Fruit fly (Drosophila melanogaster) whole organism, pupa: ENCODE data around the gene twe.

Source experiments
- CG10348 ChIP-seq: fragments of 200-800 bp; sonication (Bioruptor generic); IDR thresholded peaks from 2 replicates; pipeline ENCODE4 v1.3.6; 2022; ENCODE audit warnings: missing biosample characterization, missing genetic modification characterization
- CG12605 ChIP-seq: fragments of 200-800 bp; sonication (Bioruptor generic); IDR thresholded peaks from 2 replicates; pipeline ENCODE4 v1.3.6; 2022; ENCODE audit warnings: missing biosample characterization, missing genetic modification characterization
- CG13204 ChIP-seq: fragments of 200-800 bp; sonication (Bioruptor generic); optimal IDR thresholded peaks from 2 replicates; lab custom pipeline; 2018; ENCODE audit warnings: missing biosample characterization, mild to moderate bottlenecking, missing genetic modification characterization, moderate library complexity
- CG14655 ChIP-seq: fragments of 200-800 bp; sonication (Bioruptor generic); optimal IDR thresholded peaks from 3 replicates; lab custom pipeline; 2017; ENCODE audit warnings: mild to moderate bottlenecking, missing biosample characterization, missing genetic modification reagents, missing genetic modification characterization
- CG15710 ChIP-seq: fragments of 200-800 bp; sonication (Bioruptor generic); optimal IDR thresholded peaks from 2 replicates; lab custom pipeline; 2018; ENCODE audit warnings: missing biosample characterization, mild to moderate bottlenecking, missing genetic modification characterization, moderate library complexity
- CG17806 ChIP-seq: fragments of 200-800 bp; sonication (Bioruptor generic); optimal IDR thresholded peaks from 2 replicates; lab custom pipeline; 2018; ENCODE audit warnings: missing biosample characterization, mild to moderate bottlenecking, missing genetic modification characterization, moderate library complexity
- CG32121 ChIP-seq: fragments of 200-800 bp; sonication (Bioruptor generic); IDR thresholded peaks from 2 replicates; pipeline ENCODE4 v1.3.6; 2022; ENCODE audit warnings: missing biosample characterization, missing genetic modification characterization
- CG34367 ChIP-seq: fragments of 200-800 bp; sonication (Bioruptor generic); optimal IDR thresholded peaks from 2 replicates; lab custom pipeline; 2018; ENCODE audit warnings: missing biosample characterization, mild to moderate bottlenecking, missing genetic modification characterization
- CG4496 ChIP-seq: fragments of 200-800 bp; sonication (Bioruptor generic); IDR thresholded peaks from 3 replicates; pipeline ENCODE4 v1.3.6; 2022; ENCODE audit warnings: missing biosample characterization, missing genetic modification characterization
- CG8159 ChIP-seq: fragments of 200-800 bp; sonication (Bioruptor generic); optimal IDR thresholded peaks from 3 replicates; lab custom pipeline; 2018; ENCODE audit warnings: missing biosample characterization, mild to moderate bottlenecking, missing genetic modification characterization, moderate library complexity
- CG8301 ChIP-seq: fragments of 200-800 bp; sonication (Bioruptor generic); optimal IDR thresholded peaks from 2 replicates; lab custom pipeline; 2018; ENCODE audit warnings: missing biosample characterization, mild to moderate bottlenecking, missing genetic modification characterization
- CG9948 ChIP-seq: fragments of 200-800 bp; sonication (Bioruptor generic); optimal IDR thresholded peaks from 2 replicates; lab custom pipeline; 2018; ENCODE audit warnings: missing biosample characterization, mild to moderate bottlenecking, missing genetic modification characterization, moderate library complexity
- D1 ChIP-seq: fragments of 200-800 bp; sonication (Bioruptor generic); optimal IDR thresholded peaks from 2 replicates; lab custom pipeline; 2018; ENCODE audit warnings: missing biosample characterization, mild to moderate bottlenecking, missing genetic modification characterization, moderate library complexity
- EcR ChIP-seq: fragments of 200-800 bp; sonication (Bioruptor generic); optimal IDR thresholded peaks from 3 replicates; lab custom pipeline; 2019; ENCODE audit warnings: missing biosample characterization, missing genetic modification characterization, mild to moderate bottlenecking, moderate library complexity, missing genetic modification reagents
- Ets98B ChIP-seq: fragments of 200-800 bp; sonication (Bioruptor generic); IDR thresholded peaks from 2 replicates; pipeline ENCODE4 v1.3.6; 2022; ENCODE audit warnings: missing biosample characterization, missing genetic modification characterization
- Pif1A ChIP-seq: fragments of 200-800 bp; sonication (Bioruptor generic); optimal IDR thresholded peaks from 3 replicates; lab custom pipeline; 2016; ENCODE audit warnings: missing biosample characterization, missing genetic modification characterization
- Pif1B ChIP-seq: fragments of 200-800 bp; sonication (Bioruptor generic); optimal IDR thresholded peaks from 3 replicates; lab custom pipeline; 2016; ENCODE audit warnings: missing biosample characterization, missing genetic modification characterization
- Snoo ChIP-seq: fragments of 200-800 bp; sonication (Bioruptor generic); optimal IDR thresholded peaks from 3 replicates; lab custom pipeline; 2017; ENCODE audit warnings: missing biosample characterization, mild to moderate bottlenecking, missing genetic modification characterization, inconsistent platforms
- fd96Ca ChIP-seq: fragments of 200-800 bp; sonication (Bioruptor generic); IDR thresholded peaks from 3 replicates; pipeline ENCODE4 v1.3.6; 2022; ENCODE audit warnings: missing biosample characterization, missing genetic modification characterization
- gl ChIP-seq: fragments of 200-800 bp; sonication (Bioruptor generic); optimal IDR thresholded peaks from 2 replicates; lab custom pipeline; 2018; ENCODE audit warnings: missing biosample characterization, mild to moderate bottlenecking, missing genetic modification characterization
- rn ChIP-seq: fragments of 200-800 bp; sonication (Bioruptor generic); IDR thresholded peaks from 2 replicates; pipeline ENCODE4 v1.3.6; 2022; ENCODE audit warnings: missing biosample characterization, missing genetic modification characterization

twe gene

dm6 chr2L:16272730-16273129 lies 11.1 kb upstream of the twe start:
- no peak for TF ChIP-seq Snoo
- no peak for TF ChIP-seq CG8301 (tag; lab: Kevin White, UChicago)
- TF ChIP-seq gl (tag; lab: Kevin White, UChicago), result no peak
- no peak for TF ChIP-seq D1 (tag; lab: Kevin White, UChicago)
- TF ChIP-seq CG4496 (GFP tag; lab: Robert Waterston, UW), result no peak
- TF ChIP-seq rn (GFP tag; lab: Robert Waterston, UW), result no peak
- no peak for TF ChIP-seq CG17806 (tag; lab: Kevin White, UChicago)
- no peak for TF ChIP-seq CG15710 (tag; lab: Kevin White, UChicago)
- no peak for TF ChIP-seq EcR (GFP tag; lab: Kevin White, UChicago)
- TF ChIP-seq CG10348 (GFP tag; lab: Robert Waterston, UW), result no peak
- TF ChIP-seq Pif1B (GFP tag; lab: Kevin White, UChicago), result no peak
- no peak for TF ChIP-seq CG34367 (tag; lab: Kevin White, UChicago)
- no peak for TF ChIP-seq CG14655 (GFP tag; lab: Kevin White, UChicago)
- TF ChIP-seq CG13204 (GFP tag; lab: Kevin White, UChicago), result no peak

- no peak for TF ChIP-seq Pif1A (GFP tag; lab: Kevin White, UChicago)
- TF ChIP-seq CG8159 (tag; lab: Kevin White, UChicago), result no peak
- peak; percentile 57 for TF ChIP-seq CG13204 (GFP tag; lab: Kevin White, UChicago)
- TF ChIP-seq CG8301 (tag; lab: Kevin White, UChicago), result no peak
- no peak for TF ChIP-seq CG4496 (GFP tag; lab: Robert Waterston, UW)
- peak; percentile 62 for TF ChIP-seq EcR (GFP tag; lab: Kevin White, UChicago)
- TF ChIP-seq, all 21 proteins: peak for 2
Measured at dm6 chr2L:16271486-16271806, 9.8 kb upstream of the twe start.

dm6 chr2L:16270667-16271485 lies 9.2 kb upstream of the twe start:
- no peak for TF ChIP-seq Snoo
- peak; percentile 44 for TF ChIP-seq CG14655 (GFP tag; lab: Kevin White, UChicago)
- TF ChIP-seq Pif1A (GFP tag; lab: Kevin White, UChicago), result peak; percentile 7
- peak; percentile 59 for TF ChIP-seq CG8301 (tag; lab: Kevin White, UChicago)
- TF ChIP-seq CG12605, result no peak
- TF ChIP-seq fd96Ca, result no peak

dm6 chr2L:16269232-16270134 lies 7.8 kb upstream of the twe start:
- no peak for TF ChIP-seq CG10348 (GFP tag; lab: Robert Waterston, UW)
- peak; percentile 49 for TF ChIP-seq CG34367 (tag; lab: Kevin White, UChicago)
- no peak for TF ChIP-seq D1 (tag; lab: Kevin White, UChicago)
- peak; percentile 26 for TF ChIP-seq CG8301 (tag; lab: Kevin White, UChicago)
- TF ChIP-seq Snoo, result peak; percentile 83
- TF ChIP-seq CG9948 (tag; lab: Kevin White, UChicago), result no peak
- no peak for TF ChIP-seq CG17806 (tag; lab: Kevin White, UChicago)
- peak; percentile 55 for TF ChIP-seq CG8159 (tag; lab: Kevin White, UChicago)
- no peak for TF ChIP-seq fd96Ca
- TF ChIP-seq CG4496 (GFP tag; lab: Robert Waterston, UW), result no peak
- TF ChIP-seq Pif1B (GFP tag; lab: Kevin White, UChicago), result no peak
- peak; percentile 82 for TF ChIP-seq EcR (GFP tag; lab: Kevin White, UChicago)
- peak; percentile 55 for TF ChIP-seq CG13204 (GFP tag; lab: Kevin White, UChicago)
- TF ChIP-seq gl (tag; lab: Kevin White, UChicago), result peak; percentile 74
- peak; percentile 21 for TF ChIP-seq Pif1A (GFP tag; lab: Kevin White, UChicago)
- TF ChIP-seq CG15710 (tag; lab: Kevin White, UChicago), result peak; percentile 32
- TF ChIP-seq CG14655 (GFP tag; lab: Kevin White, UChicago), result peak; percentile 61

- TF ChIP-seq CG8301 (tag; lab: Kevin White, UChicago) (no peak), Pif1B (GFP tag; lab: Kevin White, UChicago) (peak; percentile 39), CG9948 (tag; lab: Kevin White, UChicago) (no peak)
Measured at dm6 chr2L:16268869-16269231, 7.2 kb upstream of the twe start.

dm6 chr2L:16268107-16268539 lies 6.4 kb upstream of the twe start:
- TF ChIP-seq EcR (GFP tag; lab: Kevin White, UChicago) (peak; percentile 89), gl (tag; lab: Kevin White, UChicago) (no peak), CG9948 (tag; lab: Kevin White, UChicago) (no peak), CG14655 (GFP tag; lab: Kevin White, UChicago) (no peak), Snoo (no peak), CG32121 (no peak), CG4496 (GFP tag; lab: Robert Waterston, UW) (no peak), Ets98B (GFP tag; lab: Robert Waterston, UW) (no peak), CG10348 (GFP tag; lab: Robert Waterston, UW) (no peak), CG15710 (tag; lab: Kevin White, UChicago) (no peak), CG8301 (tag; lab: Kevin White, UChicago) (peak; percentile 17), D1 (tag; lab: Kevin White, UChicago) (no peak), CG12605 (no peak), Pif1A (GFP tag; lab: Kevin White, UChicago) (no peak), CG13204 (GFP tag; lab: Kevin White, UChicago) (peak; percentile 15), Pif1B (GFP tag; lab: Kevin White, UChicago) (no peak), CG34367 (tag; lab: Kevin White, UChicago) (no peak), CG8159 (tag; lab: Kevin White, UChicago) (no peak), rn (GFP tag; lab: Robert Waterston, UW) (no peak), fd96Ca (no peak), CG17806 (tag; lab: Kevin White, UChicago) (no peak)
